Fruit fly (Drosophila melanogaster) whole organism, prepupa: ENCODE data around the gene Nepl16.

Experiments used
- Blimp-1 ChIP-seq: fragments of 200-800 bp; sonication (Bioruptor generic); optimal IDR thresholded peaks from 3 replicates; lab custom pipeline; 2017; ENCODE audit warnings: missing biosample characterization, missing genetic modification characterization, mild to moderate bottlenecking, moderate library complexity, missing genetic modification reagents
- CG11294 ChIP-seq: fragments of 200-800 bp; sonication (Bioruptor generic); IDR thresholded peaks from 2 replicates; pipeline ENCODE4 v1.3.6; 2022; ENCODE audit warnings: missing biosample characterization, missing genetic modification characterization
- CG11762 ChIP-seq: fragments of 200-800 bp; sonication (Bioruptor generic); optimal IDR thresholded peaks from 3 replicates; lab custom pipeline; 2016; ENCODE audit warnings: missing biosample characterization, missing genetic modification characterization; ENCODE audit not compliant: insufficient read depth
- CG15336 ChIP-seq: fragments of 200-800 bp; sonication (Bioruptor generic); IDR thresholded peaks from 2 replicates; pipeline ENCODE4 v1.3.6; 2022; ENCODE audit warnings: missing biosample characterization, missing genetic modification characterization
- CG1621 ChIP-seq: fragments of 200-800 bp; sonication (Bioruptor generic); optimal IDR thresholded peaks from 3 replicates; lab custom pipeline; 2018; ENCODE audit warnings: missing biosample characterization, mild to moderate bottlenecking, missing genetic modification characterization
- CG16779 ChIP-seq: fragments of 200-800 bp; sonication (Bioruptor generic); optimal IDR thresholded peaks from 3 replicates; lab custom pipeline; 2017; ENCODE audit warnings: missing biosample characterization, mild to moderate bottlenecking, missing genetic modification characterization
- CG3032 ChIP-seq: fragments of 200-800 bp; optimal IDR thresholded peaks from 2 replicates; lab custom pipeline; 2019; ENCODE audit warnings: missing biosample characterization, mild to moderate bottlenecking, missing genetic modification characterization, moderate library complexity
- CG31627 ChIP-seq: fragments of 200-800 bp; sonication (Bioruptor generic); optimal IDR thresholded peaks from 3 replicates; lab custom pipeline; 2016; ENCODE audit warnings: missing biosample characterization, missing genetic modification characterization
- CG3919 ChIP-seq: fragments of 200-800 bp; sonication (Bioruptor generic); optimal IDR thresholded peaks from 3 replicates; lab custom pipeline; 2016; ENCODE audit warnings: missing biosample characterization, missing genetic modification characterization
- CG4318 ChIP-seq: fragments of 200-800 bp; sonication (Bioruptor generic); optimal IDR thresholded peaks from 3 replicates; lab custom pipeline; 2017; ENCODE audit warnings: missing biosample characterization, mild to moderate bottlenecking, missing genetic modification characterization
- CG6163 ChIP-seq: fragments of 200-800 bp; sonication (Bioruptor generic); IDR thresholded peaks from 3 replicates; pipeline ENCODE4 v1.3.6; 2022; ENCODE audit warnings: missing biosample characterization, missing genetic modification characterization
- CG6792 ChIP-seq: fragments of 200-800 bp; sonication (Bioruptor generic); optimal IDR thresholded peaks from 3 replicates; lab custom pipeline; 2016; ENCODE audit warnings: missing biosample characterization, missing genetic modification characterization
- CG7368 ChIP-seq: fragments of 200-800 bp; sonication (Bioruptor generic); optimal IDR thresholded peaks from 3 replicates; lab custom pipeline; 2016; ENCODE audit warnings: missing biosample characterization, missing genetic modification characterization
- CG8119 ChIP-seq: fragments of 200-800 bp; sonication (Bioruptor generic); IDR thresholded peaks from 3 replicates; pipeline ENCODE4 v1.3.6; 2022; ENCODE audit warnings: missing biosample characterization, missing genetic modification characterization
- CG8319 ChIP-seq: fragments of 200-800 bp; sonication (Bioruptor generic); optimal IDR thresholded peaks from 3 replicates; lab custom pipeline; 2016; ENCODE audit warnings: missing biosample characterization, missing genetic modification characterization
- CG8632 ChIP-seq: fragments of 200-800 bp; sonication (Bioruptor generic); optimal IDR thresholded peaks from 3 replicates; lab custom pipeline; 2016; ENCODE audit warnings: missing biosample characterization, missing genetic modification characterization
- CG9139 ChIP-seq: fragments of 200-800 bp; sonication (Bioruptor generic); optimal IDR thresholded peaks from 3 replicates; lab custom pipeline; 2017; ENCODE audit warnings: missing biosample characterization, mild to moderate bottlenecking, missing genetic modification characterization
- Eip75B ChIP-seq: fragments of 200-800 bp; sonication (Bioruptor generic); optimal IDR thresholded peaks from 3 replicates; lab custom pipeline; 2016; ENCODE audit warnings: missing biosample characterization, missing genetic modification characterization
- Eip78C ChIP-seq: fragments of 200-800 bp; sonication (Bioruptor generic); peaks from one replicate; lab custom pipeline; 2016; ENCODE audit warnings: missing biosample characterization, missing genetic modification characterization
- Eip93F ChIP-seq: fragments of 200-800 bp; sonication (Bioruptor generic); optimal IDR thresholded peaks from 2 replicates; lab custom pipeline; 2016; ENCODE audit warnings: missing biosample characterization, mild to moderate bottlenecking, missing genetic modification characterization
- Ets96B ChIP-seq: fragments of 200-800 bp; optimal IDR thresholded peaks from 2 replicates; lab custom pipeline; 2019; ENCODE audit warnings: missing biosample characterization, mild to moderate bottlenecking, missing genetic modification characterization, moderate library complexity
- Gug ChIP-seq: fragments of 200-800 bp; sonication (Bioruptor generic); IDR thresholded peaks from 2 replicates; pipeline ENCODE4 v1.3.6; 2022; ENCODE audit warnings: missing biosample characterization, missing genetic modification characterization
- Hr38 ChIP-seq: sonication (Bioruptor generic); optimal IDR thresholded peaks from 2 replicates; lab custom pipeline; 2016; ENCODE audit warnings: missing biosample characterization, missing genetic modification characterization
- Hr39 ChIP-seq: fragments of 200-800 bp; sonication (Bioruptor generic); optimal IDR thresholded peaks from 2 replicates; lab custom pipeline; 2016; ENCODE audit warnings: missing biosample characterization, missing genetic modification characterization
- OdsH ChIP-seq: fragments of 200-800 bp; sonication (Bioruptor generic); optimal IDR thresholded peaks from 3 replicates; lab custom pipeline; 2016; ENCODE audit warnings: missing biosample characterization, missing genetic modification characterization
- Sox14 ChIP-seq: fragments of 200-800 bp; sonication (Bioruptor generic); optimal IDR thresholded peaks from 3 replicates; lab custom pipeline; 2016; ENCODE audit warnings: missing biosample characterization, missing genetic modification characterization
- Sox15 ChIP-seq: fragments of 200-800 bp; sonication (Bioruptor generic); optimal IDR thresholded peaks from 3 replicates; lab custom pipeline; 2016; ENCODE audit warnings: missing biosample characterization, missing genetic modification characterization
- achi ChIP-seq: fragments of 200-800 bp; sonication (Bioruptor generic); optimal IDR thresholded peaks from 3 replicates; lab custom pipeline; 2016; ENCODE audit warnings: missing biosample characterization, missing genetic modification characterization
- acj6 ChIP-seq: fragments of 200-800 bp; sonication (Bioruptor generic); optimal IDR thresholded peaks from 3 replicates; lab custom pipeline; 2016; ENCODE audit warnings: missing biosample characterization, missing genetic modification characterization
- cyc ChIP-seq: fragments of 200-800 bp; sonication (Bioruptor generic); optimal IDR thresholded peaks from 3 replicates; lab custom pipeline; 2016; ENCODE audit warnings: missing biosample characterization, missing genetic modification characterization
- dac ChIP-seq: fragments of 200-800 bp; sonication (Bioruptor generic); optimal IDR thresholded peaks from 2 replicates; lab custom pipeline; 2017; ENCODE audit warnings: missing biosample characterization, mild to moderate bottlenecking, missing genetic modification characterization
- eg ChIP-seq: fragments of 200-800 bp; sonication (Bioruptor generic); IDR thresholded peaks from 3 replicates; pipeline ENCODE4 v1.3.6; 2022; ENCODE audit warnings: missing biosample characterization, missing genetic modification characterization
- esn ChIP-seq: fragments of 200-800 bp; sonication (Bioruptor generic); optimal IDR thresholded peaks from 2 replicates; lab custom pipeline; 2016; ENCODE audit warnings: missing biosample characterization, mild to moderate bottlenecking, missing genetic modification characterization, moderate library complexity
- fd59A ChIP-seq: fragments of 200-800 bp; sonication (Bioruptor generic); optimal IDR thresholded peaks from 2 replicates; lab custom pipeline; 2017; ENCODE audit warnings: missing biosample characterization, mild to moderate bottlenecking, missing genetic modification characterization, missing genetic modification reagents
- fkh ChIP-seq: fragments of 200-800 bp; sonication (Bioruptor generic); optimal IDR thresholded peaks from 3 replicates; lab custom pipeline; 2017; ENCODE audit warnings: missing biosample characterization, mild to moderate bottlenecking, missing genetic modification characterization, moderate library complexity
- lz ChIP-seq: fragments of 200-800 bp; sonication (Bioruptor generic); optimal IDR thresholded peaks from 3 replicates; lab custom pipeline; 2016; ENCODE audit warnings: missing biosample characterization, missing genetic modification characterization
- pdm3 ChIP-seq: fragments of 200-800 bp; sonication (Bioruptor generic); optimal IDR thresholded peaks from 3 replicates; lab custom pipeline; 2016; ENCODE audit warnings: missing biosample characterization, missing genetic modification characterization
- salr ChIP-seq, 2 experiments: fragments of 200-800 bp; sonication (Bioruptor generic); optimal IDR thresholded peaks; 3 replicates each; lab custom pipeline; 2016 to 2018; ENCODE audit warnings: missing biosample characterization in 2 of 2, missing genetic modification characterization in 2 of 2, mild to moderate bottlenecking in 1 of 2
- ss ChIP-seq, 2 experiments: fragments of 200-800 bp; sonication (Bioruptor generic); optimal IDR thresholded peaks; 2 replicates in 1 of 2; 3 replicates in 1 of 2; lab custom pipeline; 2017 to 2018; ENCODE audit warnings: mild to moderate bottlenecking in 2 of 2, missing biosample characterization in 2 of 2, missing genetic modification characterization in 2 of 2, moderate library complexity in 1 of 2
- svp ChIP-seq: fragments of 200-800 bp; sonication (Bioruptor generic); peaks from one replicate; lab custom pipeline; 2016; ENCODE audit warnings: missing biosample characterization, missing genetic modification characterization
- topi ChIP-seq: fragments of 200-800 bp; sonication (Bioruptor generic); optimal IDR thresholded peaks from 3 replicates; lab custom pipeline; 2016; ENCODE audit warnings: missing biosample characterization, missing genetic modification characterization

Gene Nepl16

dm6 chr3R:25082348-25082747, 30.0 kb downstream of the Nepl16 start, which contains the start of gene fd96Ca:
Gene fd96Ca, plus strand, starts transcription at chr3R:25082684.
- TF ChIP-seq CG1621 (tag; lab: Kevin White, UChicago) (peak; percentile 3), svp (GFP tag; lab: Kevin White, UChicago) (no peak), CG15336 (GFP tag; lab: Robert Waterston, UW) (no peak), Gug (GFP tag; lab: Robert Waterston, UW) (no peak)

dm6 chr3R:25080446-25080845, 31.9 kb downstream of the Nepl16 start:
- TF ChIP-seq Eip78C (GFP tag; lab: Kevin White, UChicago): peak; percentile 52
- peak; percentile 93 for TF ChIP-seq fkh
- no peak for TF ChIP-seq ss (GFP tag; optimal IDR thresholded peaks at IDR 0.05; lab: Kevin White, UChicago)
- no peak for TF ChIP-seq CG11294
- TF ChIP-seq dac (GFP tag; lab: Kevin White, UChicago): no peak

dm6 chr3R:25078665-25079064, 33.7 kb downstream of the Nepl16 start:
- TF ChIP-seq CG4318 (GFP tag; lab: Kevin White, UChicago) (no peak), CG1621 (tag; lab: Kevin White, UChicago) (no peak), Ets96B (tag; lab: Kevin White, UChicago) (no peak), CG3919 (GFP tag; lab: Kevin White, UChicago) (no peak), Eip78C (GFP tag; lab: Kevin White, UChicago) (no peak), CG8632 (GFP tag; lab: Kevin White, UChicago) (no peak), CG11294 (no peak), CG3032 (tag; lab: Kevin White, UChicago) (no peak), Blimp-1 (GFP tag; lab: Kevin White, UChicago) (no peak), Eip75B (GFP tag; lab: Kevin White, UChicago) (no peak), CG9139 (GFP tag; lab: Kevin White, UChicago) (no peak), fkh (no peak), svp (GFP tag; lab: Kevin White, UChicago) (no peak), CG6792 (no peak), OdsH (GFP tag; lab: Kevin White, UChicago) (no peak), CG8119 (no peak)

dm6 chr3R:25077280-25077820, 35.0 kb downstream of the Nepl16 start:
- TF ChIP-seq ss (GFP tag; optimal IDR thresholded peaks at IDR 0.05; lab: Kevin White, UChicago): no peak
- no peak for TF ChIP-seq CG8319
- no peak for TF ChIP-seq fkh
- TF ChIP-seq cyc (GFP tag; lab: Kevin White, UChicago): no peak
- no peak for TF ChIP-seq CG6163 (GFP tag; lab: Robert Waterston, UW)
- TF ChIP-seq fd59A (GFP tag; lab: Kevin White, UChicago): no peak
- no peak for TF ChIP-seq Hr38
- no peak for TF ChIP-seq Blimp-1 (GFP tag; lab: Kevin White, UChicago)
- no peak for TF ChIP-seq CG7368 (GFP tag; lab: Kevin White, UChicago)
- no peak for TF ChIP-seq Hr39 (GFP tag; lab: Kevin White, UChicago)
- TF ChIP-seq, all 60 proteins: peak for 0

- TF ChIP-seq topi (GFP tag; lab: Kevin White, UChicago) (peak; percentile 11), CG3032 (tag; lab: Kevin White, UChicago) (peak; percentile 13), esn (peak; percentile 47), eg (GFP tag; lab: Robert Waterston, UW) (no peak), CG11762 (GFP tag; lab: Kevin White, UChicago) (no peak), Blimp-1 (GFP tag; lab: Kevin White, UChicago) (no peak), OdsH (GFP tag; lab: Kevin White, UChicago) (peak; percentile 10), CG31627 (GFP tag; lab: Kevin White, UChicago) (no peak), Eip75B (GFP tag; lab: Kevin White, UChicago) (peak; percentile 34), CG8632 (GFP tag; lab: Kevin White, UChicago) (no peak), Sox15 (GFP tag; lab: Kevin White, UChicago) (no peak), CG16779 (tag; lab: Kevin White, UChicago) (no peak), CG1621 (tag; lab: Kevin White, UChicago) (no peak), Hr39 (GFP tag; lab: Kevin White, UChicago) (no peak), achi (GFP tag; lab: Kevin White, UChicago) (peak; percentile 1), fd59A (GFP tag; lab: Kevin White, UChicago) (no peak), pdm3 (GFP tag; lab: Kevin White, UChicago) (no peak), acj6 (GFP tag; lab: Kevin White, UChicago) (peak; percentile 3), fkh (peak; percentile 97), lz (GFP tag; lab: Kevin White, UChicago) (no peak), CG7368 (GFP tag; lab: Kevin White, UChicago) (no peak), CG3919 (GFP tag; lab: Kevin White, UChicago) (no peak), CG6163 (GFP tag; lab: Robert Waterston, UW) (no peak), Eip93F (GFP tag; lab: Kevin White, UChicago) (peak; percentile 53), dac (GFP tag; lab: Kevin White, UChicago) (no peak), salr (GFP tag; optimal IDR thresholded peaks at IDR 0.05; lab: Kevin White, UChicago) (no peak), Eip78C (GFP tag; lab: Kevin White, UChicago) (peak; percentile 82), Sox14 (GFP tag; lab: Kevin White, UChicago) (peak; percentile 27)
These were observed 37.8 kb downstream of the Nepl16 start, which contains the start of the genes shams and CG11920 for dm6 chr3R:25074558-25074964. Gene shams, minus strand, starts transcription at chr3R:25074607. Gene CG11920, plus strand, starts transcription at chr3R:25074877.
